Fruit fly (Drosophila melanogaster) Kc167 (cell line): ENCODE measurements around the gene ph-d.
A peak's percentile ranks its signal among the peaks of the same experiment; 100 is the strongest.

Experiments
- Myc ChIP-seq: fragments of >200 bp; optimal IDR thresholded peaks from 2 replicates; lab custom pipeline; 2017; ENCODE audit warnings: missing external identifiers
- Sin3A ChIP-seq: fragments of >200 bp; optimal IDR thresholded peaks from 2 replicates; lab custom pipeline; 2018; ENCODE audit warnings: missing external identifiers
- h ChIP-seq: fragments of >200 bp; optimal IDR thresholded peaks from 3 replicates; lab custom pipeline; 2018; ENCODE audit warnings: missing external identifiers
- insv ChIP-seq: fragments of >200 bp; optimal IDR thresholded peaks from 3 replicates; lab custom pipeline; 2018; ENCODE audit warnings: missing external identifiers
- psq ChIP-seq: fragments of >200 bp; optimal IDR thresholded peaks from 2 replicates; lab custom pipeline; 2017; ENCODE audit warnings: missing external identifiers
- ttk ChIP-seq: sonication (Bioruptor generic); optimal IDR thresholded peaks from 2 replicates; lab custom pipeline; 2017; ENCODE audit warnings: missing external identifiers

The ph-d gene

DNA sequence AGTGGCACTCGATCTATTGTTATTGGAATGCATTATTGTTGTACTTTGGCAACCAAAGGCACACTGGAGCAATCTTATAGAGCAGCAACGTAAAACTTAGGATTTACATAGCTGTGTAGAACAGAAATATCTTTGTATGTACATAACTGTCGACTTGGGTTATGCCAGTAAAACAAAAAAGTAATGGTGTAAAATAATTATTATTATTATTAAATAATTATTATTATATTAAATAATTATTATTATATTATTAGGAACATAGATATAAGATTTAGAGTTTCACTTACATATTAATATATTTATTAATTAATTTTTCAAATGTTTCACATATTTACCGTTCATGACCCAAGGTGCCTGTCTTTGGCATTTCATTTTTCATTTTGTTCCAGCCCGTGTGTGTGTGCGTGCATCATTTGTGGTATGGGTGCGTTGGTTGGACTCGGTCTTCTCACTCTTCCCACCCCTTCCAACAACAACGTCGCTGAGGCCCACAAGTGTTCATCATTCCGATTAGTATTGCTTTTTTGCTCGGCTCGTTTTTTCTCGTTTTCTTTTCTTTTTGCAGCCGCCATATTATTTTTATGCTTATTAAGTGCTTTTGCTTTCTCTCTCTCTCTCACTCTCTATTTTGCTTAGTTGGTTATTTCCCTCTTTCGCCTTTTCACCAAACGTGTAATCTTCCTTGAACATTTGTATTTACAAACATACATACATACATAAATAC, 1.0 kb upstream of the ph-d start:
- TF ChIP-seq Myc (lab: Kevin White, UChicago) (no peak), psq (lab: Kevin White, UChicago) (peak; percentile 51)

DNA sequence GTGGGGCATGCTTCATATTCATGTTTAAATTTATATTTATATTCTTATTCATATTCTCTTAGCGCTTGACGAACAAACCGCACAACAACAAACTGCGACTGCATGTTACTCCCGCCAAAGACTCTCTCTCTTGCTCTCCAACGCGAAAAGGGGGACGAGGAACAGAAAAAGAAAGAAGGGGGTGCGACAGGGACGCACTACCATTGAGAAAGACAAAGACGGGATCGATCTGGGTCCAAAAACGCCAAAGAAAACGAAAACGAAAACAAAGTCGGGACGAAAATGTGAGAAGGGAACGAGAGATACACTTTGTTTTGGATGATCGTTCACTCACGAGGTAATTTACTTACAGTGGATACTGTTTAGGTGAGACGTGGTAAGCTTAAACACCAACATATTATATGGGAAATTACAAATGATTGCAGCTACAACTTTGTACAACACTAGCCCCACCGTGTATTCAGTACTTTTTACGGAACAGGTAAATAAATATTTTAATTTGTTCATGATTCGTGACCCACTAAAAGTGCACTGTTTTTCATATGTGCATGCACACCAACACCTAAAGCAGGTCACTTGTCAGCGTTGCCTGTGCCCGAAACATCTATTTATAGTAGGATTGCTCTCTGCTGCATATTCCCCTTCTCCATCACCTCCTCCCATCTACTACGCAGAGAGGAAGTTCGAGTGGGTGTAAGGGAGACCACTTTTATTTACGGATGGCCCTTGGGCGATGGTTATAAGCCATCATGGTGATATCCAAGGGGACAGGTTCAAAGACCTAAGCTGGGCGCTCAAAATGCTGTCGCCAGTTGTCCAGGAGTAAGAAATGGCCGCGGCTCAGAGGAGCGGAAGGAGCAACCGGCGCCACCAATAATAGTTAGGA, 1.1 kb downstream of the ph-d start:
- TF ChIP-seq h = peak; percentile 33
- TF ChIP-seq ttk (lab: Kevin White, UChicago) = peak; percentile 91
- no peak for TF ChIP-seq insv

DNA sequence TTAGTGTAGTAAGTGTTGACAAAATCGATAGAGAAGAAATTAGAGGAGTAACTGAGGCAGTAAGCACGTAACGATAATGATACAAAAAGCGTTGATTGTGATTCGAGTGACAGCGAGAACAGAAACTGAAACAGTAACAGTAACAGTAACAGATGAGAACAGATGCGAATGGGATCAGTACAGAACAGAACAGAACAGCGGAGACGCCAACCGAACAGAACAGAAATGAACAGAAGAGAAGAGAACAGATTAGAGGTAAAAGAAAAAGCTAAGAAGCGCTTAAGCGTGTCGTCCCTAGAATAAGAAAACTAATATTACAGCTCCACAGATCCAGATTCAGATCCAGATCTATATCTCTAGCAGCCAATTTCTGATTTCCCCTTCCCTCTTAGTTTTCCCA, 10.4 kb downstream of the ph-d start:
- TF ChIP-seq insv (no peak), Sin3A (lab: Kevin White, UChicago) (no peak), h (no peak), Myc (lab: Kevin White, UChicago) (no peak), psq (lab: Kevin White, UChicago) (no peak), ttk (lab: Kevin White, UChicago) (no peak)

DNA sequence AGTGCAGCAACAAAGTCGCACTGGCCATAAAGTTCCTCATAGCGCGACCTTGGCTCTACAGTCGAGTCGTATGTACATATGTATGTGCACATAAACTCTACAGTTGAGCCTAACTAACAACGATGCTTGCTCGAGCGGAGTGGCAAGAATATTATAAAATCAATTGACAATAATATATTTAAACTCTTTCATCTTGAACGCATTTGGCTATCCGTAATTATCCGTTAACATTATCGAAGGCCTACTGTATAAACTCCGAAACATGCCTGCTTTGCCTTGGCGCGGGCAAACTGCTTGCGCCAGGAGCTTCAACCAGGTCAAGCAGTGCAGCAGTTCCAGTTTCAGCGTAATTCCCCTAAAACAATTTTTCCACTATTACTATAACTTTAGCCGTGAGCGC, 14.4 kb downstream of the ph-d start:
- TF ChIP-seq psq (lab: Kevin White, UChicago) = no peak
- no peak for TF ChIP-seq Myc (lab: Kevin White, UChicago)
- no peak for TF ChIP-seq ttk (lab: Kevin White, UChicago)
- no peak for TF ChIP-seq Sin3A (lab: Kevin White, UChicago)
- TF ChIP-seq h = no peak
- no peak for TF ChIP-seq insv

DNA sequence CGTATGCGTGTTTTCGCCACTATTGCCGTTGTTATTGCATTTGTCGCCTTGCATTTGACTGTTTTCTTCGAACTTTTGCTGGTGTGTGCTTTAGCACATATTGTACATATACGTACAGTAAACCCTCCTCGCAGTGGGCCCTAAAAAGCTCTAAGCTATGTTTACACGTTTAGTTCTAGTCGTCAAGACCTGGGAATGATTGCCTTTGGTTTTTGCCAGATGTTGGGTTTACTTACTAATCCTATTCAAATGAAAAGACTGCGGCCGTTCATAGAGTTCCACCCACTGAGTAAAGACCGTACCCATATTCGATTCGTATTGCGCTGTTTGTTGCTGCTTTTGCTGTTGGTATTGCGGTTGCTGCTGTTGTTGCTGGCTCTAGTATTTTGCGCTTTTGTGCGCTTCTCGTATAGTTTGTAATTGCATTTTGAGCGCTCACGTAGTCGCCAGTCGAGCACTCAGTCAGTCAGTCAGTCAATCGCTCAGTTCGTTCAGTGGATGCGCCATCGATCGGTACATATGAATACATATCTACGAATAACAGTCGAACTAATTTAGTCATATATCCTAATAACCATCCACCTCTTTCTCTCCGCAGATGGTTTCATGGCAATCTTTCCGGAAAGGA, 15.2 kb downstream of the ph-d start:
- TF ChIP-seq Sin3A (lab: Kevin White, UChicago) = no peak
- TF ChIP-seq Myc (lab: Kevin White, UChicago) = no peak
- no peak for TF ChIP-seq ttk (lab: Kevin White, UChicago)
- no peak for TF ChIP-seq insv
- no peak for TF ChIP-seq h
- TF ChIP-seq psq (lab: Kevin White, UChicago) = no peak

DNA sequence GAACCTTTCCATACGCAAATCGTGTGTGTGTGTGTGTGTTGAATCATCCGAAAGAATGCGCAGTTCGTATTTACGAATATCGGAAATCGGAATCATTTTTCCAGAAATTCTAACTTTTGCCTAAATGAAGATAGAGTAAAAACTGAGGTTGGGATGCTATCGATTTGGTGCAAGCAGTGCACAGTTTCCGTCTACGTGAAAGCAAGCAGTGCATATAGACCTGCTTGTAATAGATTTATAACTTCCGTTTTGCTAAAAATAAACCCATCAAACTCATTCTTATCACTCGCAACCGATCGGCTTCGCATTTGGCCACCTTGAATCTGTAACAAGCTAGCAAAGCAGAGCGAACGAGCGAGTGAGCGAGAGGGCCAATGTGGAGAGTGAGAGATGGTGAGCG, 16.7 kb downstream of the ph-d start:
- TF ChIP-seq psq (lab: Kevin White, UChicago) = no peak
- TF ChIP-seq ttk (lab: Kevin White, UChicago) = no peak
- no peak for TF ChIP-seq insv
- TF ChIP-seq Myc (lab: Kevin White, UChicago) = no peak
- no peak for TF ChIP-seq h

DNA sequence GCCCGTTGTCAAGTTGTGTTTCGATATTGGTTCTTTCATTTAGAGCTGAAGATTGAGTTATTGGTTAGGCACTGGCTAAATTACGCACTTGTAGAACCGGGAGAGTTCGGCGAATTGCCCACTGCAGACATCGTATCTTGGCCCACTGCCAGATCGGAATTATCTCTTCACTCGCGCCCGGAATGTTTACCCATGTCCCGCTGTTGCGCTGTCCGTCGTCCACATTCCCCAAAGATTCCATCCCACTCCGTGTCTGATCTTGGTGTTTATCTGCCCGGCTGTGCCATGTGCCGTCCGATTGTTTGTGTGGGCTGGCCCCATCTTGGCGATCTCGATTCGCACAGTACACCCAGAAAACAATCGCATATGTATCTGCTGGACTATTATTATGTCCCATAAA, 18.7 kb downstream of the ph-d start:
- TF ChIP-seq psq (lab: Kevin White, UChicago) (no peak), insv (no peak), ttk (lab: Kevin White, UChicago) (no peak), Sin3A (lab: Kevin White, UChicago) (no peak), h (no peak), Myc (lab: Kevin White, UChicago) (no peak)

DNA sequence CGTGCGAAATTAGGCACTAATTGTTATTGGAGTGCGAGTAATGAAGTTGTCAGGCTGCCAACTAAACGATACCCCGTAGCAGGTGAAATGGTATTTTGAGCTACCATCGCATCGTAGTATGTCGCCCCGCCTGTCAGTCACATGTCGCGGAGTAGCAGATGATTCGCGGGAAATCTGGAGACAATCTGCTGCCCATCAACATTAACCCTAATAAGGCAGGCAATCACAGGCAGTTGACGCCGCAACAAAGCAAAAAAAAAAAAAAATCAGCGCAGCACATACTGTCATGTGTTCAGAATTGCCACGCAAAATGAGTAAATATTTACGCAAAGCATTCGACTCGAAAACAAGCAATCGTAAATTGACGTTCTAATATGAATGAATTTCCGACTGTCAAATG, 19.2 kb downstream of the ph-d start:
- TF ChIP-seq ttk (lab: Kevin White, UChicago) (no peak), psq (lab: Kevin White, UChicago) (no peak), Myc (lab: Kevin White, UChicago) (no peak), h (no peak), Sin3A (lab: Kevin White, UChicago) (no peak), insv (no peak)

DNA sequence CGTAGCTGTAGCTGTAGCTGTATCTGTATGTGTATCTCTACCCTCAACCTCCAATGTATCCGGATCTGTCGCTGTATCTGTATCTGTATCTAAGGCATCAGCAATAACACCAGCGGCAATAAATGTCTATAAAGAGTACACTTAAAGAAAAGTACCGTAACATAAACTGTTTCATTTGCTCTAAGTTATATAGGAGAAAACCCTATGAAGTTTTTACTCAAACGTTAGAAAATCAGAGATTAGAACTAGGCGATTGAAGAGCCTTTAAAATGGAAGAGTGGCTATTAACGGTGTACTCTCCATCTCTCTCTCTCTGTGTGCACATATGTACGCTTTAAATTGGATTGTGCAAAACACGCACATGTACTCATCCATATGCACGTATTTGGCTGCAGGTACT, 24.8 kb downstream of the ph-d start:
- no peak for TF ChIP-seq Myc (lab: Kevin White, UChicago)
- no peak for TF ChIP-seq insv
- TF ChIP-seq psq (lab: Kevin White, UChicago) = no peak
- TF ChIP-seq ttk (lab: Kevin White, UChicago) = no peak
- no peak for TF ChIP-seq Sin3A (lab: Kevin White, UChicago)
- TF ChIP-seq h = no peak

DNA sequence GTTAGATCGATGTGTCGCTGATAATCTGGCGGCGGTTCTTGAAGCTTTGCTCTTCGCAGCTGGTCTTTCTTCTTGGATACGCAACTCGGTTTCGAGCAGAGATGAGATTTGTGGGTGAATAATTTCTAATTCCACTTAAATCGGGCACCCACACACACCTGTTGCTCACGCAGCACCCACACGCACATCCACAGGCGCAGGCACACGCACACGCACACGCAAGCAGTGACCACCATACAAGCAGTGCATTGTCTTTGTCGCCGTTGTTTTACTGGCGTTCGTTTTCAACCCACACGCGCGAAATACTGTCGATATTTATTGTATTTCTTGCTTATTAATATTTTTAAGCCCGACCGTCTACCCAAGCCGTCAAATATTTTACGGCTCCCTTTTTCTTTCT, 26.7 kb downstream of the ph-d start:
- TF ChIP-seq insv (no peak), Myc (lab: Kevin White, UChicago) (no peak), ttk (lab: Kevin White, UChicago) (no peak), h (no peak), psq (lab: Kevin White, UChicago) (no peak)

DNA sequence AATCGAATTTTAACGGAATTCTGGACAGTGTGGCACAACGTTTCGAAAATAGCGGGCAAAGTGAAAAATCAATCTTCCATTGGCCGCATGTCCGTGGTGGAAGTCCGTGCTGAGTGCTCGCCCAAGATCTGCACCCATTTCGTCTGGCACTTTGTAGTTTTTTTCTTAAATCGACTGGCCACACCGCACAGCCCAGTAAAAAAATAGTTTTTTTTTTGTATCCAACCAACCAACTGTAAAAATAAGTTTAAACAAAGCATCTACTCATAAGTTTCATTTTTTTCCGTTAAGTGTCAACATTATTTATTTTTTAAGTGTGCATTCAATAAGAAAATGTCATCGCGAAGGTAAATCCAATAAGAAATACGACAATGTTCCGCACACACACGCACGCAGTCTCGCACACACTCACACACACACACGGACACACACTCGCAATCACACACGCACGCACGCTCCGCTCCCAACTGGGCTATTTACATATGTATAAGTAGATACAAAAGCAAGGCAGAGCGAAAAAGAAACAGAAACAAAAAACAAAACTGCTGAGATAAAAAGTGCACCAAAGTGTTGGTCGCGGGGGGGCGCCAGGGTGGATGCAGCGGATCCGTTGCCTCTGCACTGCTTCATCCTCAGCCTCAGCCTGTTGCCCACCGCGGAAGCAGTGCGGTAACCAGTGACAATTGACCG, 28.9 kb downstream of the ph-d start, which contains the start of gene csw:
Gene csw (plus strand): TSS at position 163 of the 690 bp plus-strand sequence.
- no peak for TF ChIP-seq Myc (lab: Kevin White, UChicago)

DNA sequence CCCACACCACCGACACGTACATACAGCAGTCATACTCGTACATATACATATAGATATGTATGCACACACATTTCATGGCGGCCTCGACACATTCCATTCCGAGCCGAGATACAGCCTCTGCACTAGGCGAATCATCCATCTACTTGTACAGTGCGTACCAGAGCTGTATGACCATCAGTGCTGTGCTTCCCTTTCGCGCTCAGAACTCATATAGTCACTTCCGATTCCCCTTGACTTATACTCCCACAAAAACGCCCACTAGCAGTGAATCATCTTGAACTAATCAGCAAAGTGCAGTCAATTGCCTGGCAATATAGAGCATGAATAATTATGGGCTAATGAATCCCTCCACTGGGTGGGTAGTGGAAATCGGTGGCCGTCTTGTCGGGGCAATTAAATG, 33.3 kb downstream of the ph-d start:
- no peak for TF ChIP-seq ttk (lab: Kevin White, UChicago)
- no peak for TF ChIP-seq Sin3A (lab: Kevin White, UChicago)
- TF ChIP-seq h = no peak
- no peak for TF ChIP-seq Myc (lab: Kevin White, UChicago)
- TF ChIP-seq psq (lab: Kevin White, UChicago) = no peak
